Fruit fly (Drosophila melanogaster) Kc167 (cell line): ENCODE data around the gene TTLL1B.

ENCODE experiments used
- insv ChIP-seq: fragments of >200 bp; optimal IDR thresholded peaks from 3 replicates; lab custom pipeline; 2018; ENCODE audit warnings: missing external identifiers
- ttk ChIP-seq: sonication (Bioruptor generic); optimal IDR thresholded peaks from 2 replicates; lab custom pipeline; 2017; ENCODE audit warnings: missing external identifiers

DNA sequence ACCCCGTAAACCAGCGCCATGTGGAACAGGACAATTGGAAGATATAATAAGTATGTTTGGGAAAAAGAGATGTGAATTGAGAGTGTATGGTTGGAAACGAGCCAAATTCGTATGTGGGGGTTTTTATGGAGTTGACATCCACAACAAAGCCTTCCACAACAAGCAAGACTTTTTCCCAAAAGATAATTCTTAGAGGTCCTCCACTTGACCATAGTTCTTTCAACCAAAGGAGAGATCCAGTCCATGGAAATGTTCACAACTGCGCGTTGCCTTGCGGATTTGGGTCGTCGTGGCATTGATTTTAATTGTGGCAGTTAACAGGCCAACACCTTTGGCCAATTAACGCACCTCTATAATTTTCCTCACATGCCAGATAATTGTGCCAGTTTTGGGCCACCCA lies 41.9 kb downstream of the TTLL1B start, which contains the start of gene CG18418:
- TF ChIP-seq ttk (no peak), insv (lab: Kevin White, UChicago) (no peak)
